Worm (Caenorhabditis elegans): ENCODE results near the gene Y54G2A.11.

The Y54G2A.11 gene

ce11 chrIV:2801004-2801403 is 29.4 kb upstream of the Y54G2A.11 start (continued):
- peak; percentile 49 for TF ChIP-seq duxl-1 (tag; optimal IDR thresholded peaks at IDR 0.05; ENCODE audit: poor library complexity)
- no peak for TF ChIP-seq zip-11 (GFP tag; IDR thresholded peaks at IDR 0.05)
- TF ChIP-seq aly-2 (tag; optimal IDR thresholded peaks at IDR 0.05), result no peak
- TF ChIP-seq lin-13 (GFP tag; optimal IDR thresholded peaks at IDR 0.05), result peak; percentile 70
- no peak for TF ChIP-seq nhr-25 (tag; optimal IDR thresholded peaks at IDR 0.05; ENCODE audit: borderline replicate concordance, insufficient read depth)
- TF ChIP-seq nhr-42 (GFP tag; IDR thresholded peaks at IDR 0.05), result no peak
- no peak for TF ChIP-seq nhr-76 (tag; optimal IDR thresholded peaks at IDR 0.05)
- peak; percentile 66; the same call in 1 of the 2 replicates for TF ChIP-seq ceh-44 (GFP tag; IDR thresholded peaks at IDR 0.05)
- no peak for TF ChIP-seq ceh-62 (tag; optimal IDR thresholded peaks at IDR 0.05)
- TF ChIP-seq daf-12 (tag; optimal IDR thresholded peaks at IDR 0.05), result no peak
- no peak for TF ChIP-seq nhr-237 (tag; optimal IDR thresholded peaks at IDR 0.05)
- peak; percentile 26 for TF ChIP-seq spr-1 (tag; optimal IDR thresholded peaks at IDR 0.05)
- TF ChIP-seq mxl-2 (GFP tag; conservative IDR thresholded peaks at IDR 0.05), result no peak
- no peak for TF ChIP-seq hif-1 (tag; optimal IDR thresholded peaks at IDR 0.05)
- TF ChIP-seq daf-16 (GFP tag; optimal IDR thresholded peaks at IDR 0.05), result peak in 1 of 2 experiments; percentile 56
- TF ChIP-seq daf-16 (tag; optimal IDR thresholded peaks at IDR 0.05), result peak; percentile 17
- TF ChIP-seq hlh-11 (tag; optimal IDR thresholded peaks at IDR 0.05), result peak; percentile 12
- no peak for TF ChIP-seq unc-130 (GFP tag; optimal IDR thresholded peaks at IDR 0.05)

- TF ChIP-seq gei-8 (GFP tag; optimal IDR thresholded peaks at IDR 0.05) (no peak), lin-38 (GFP tag; IDR thresholded peaks at IDR 0.05) (peak; percentile 36; the same call in 1 of the 2 replicates), aha-1 (tag) (peak; percentile 49)
Observed at ce11 chrIV:2799890-2800289, 28.3 kb upstream of the Y54G2A.11 start.

ce11 chrIV:2799389-2799788 is 27.8 kb upstream of the Y54G2A.11 start, which contains the start of gene Y54G2A.10:
Gene Y54G2A.10, plus strand, starts transcription at chrIV:2799689.
- TF ChIP-seq ama-1 (optimal IDR thresholded peaks at IDR 0.05) (no peak), attf-4 (tag; optimal IDR thresholded peaks at IDR 0.05) (no peak), lin-13 (GFP tag; optimal IDR thresholded peaks at IDR 0.05) (no peak), ZK546.5 (tag; optimal IDR thresholded peaks at IDR 0.05) (no peak), nhr-42 (GFP tag; IDR thresholded peaks at IDR 0.05) (no peak), ceh-20 (GFP tag; IDR thresholded peaks at IDR 0.05) (no peak), ctbp-1 (GFP tag; IDR thresholded peaks at IDR 0.05) (no peak), lin-39 (tag; optimal IDR thresholded peaks at IDR 0.05) (no peak)

- TF ChIP-seq aha-1 (tag) (no peak), ZK546.5 (tag; optimal IDR thresholded peaks at IDR 0.05) (no peak), dmd-6 (GFP tag; IDR thresholded peaks at IDR 0.05) (peak; percentile 52; the same call in 1 of the 2 replicates), hmg-1.1 (GFP tag; IDR thresholded peaks at IDR 0.05) (no peak), pha-4 (GFP tag; IDR thresholded peaks at IDR 0.05) (no peak), pha-4 (tag; optimal IDR thresholded peaks at IDR 0.05) (no peak), hlh-11 (tag; optimal IDR thresholded peaks at IDR 0.05) (peak; percentile 53), ztf-11 (tag; optimal IDR thresholded peaks at IDR 0.05) (no peak), dve-1 (tag; optimal IDR thresholded peaks at IDR 0.05; ENCODE audit: insufficient read depth) (peak; percentile 87), nhr-48 (tag; optimal IDR thresholded peaks at IDR 0.05) (no peak), ceh-28 (tag; optimal IDR thresholded peaks at IDR 0.05) (no peak), ceh-32 (tag; optimal IDR thresholded peaks at IDR 0.05; ENCODE audit: poor library complexity) (no peak), pqm-1 (tag; optimal IDR thresholded peaks at IDR 0.05) (peak; percentile 63), skn-1 (tag; optimal IDR thresholded peaks at IDR 0.05) (no peak), unc-62 (GFP tag; optimal IDR thresholded peaks at IDR 0.05 in 1 of 2) (peak in 1 of 2 experiments; percentile 38), unc-62 (tag; optimal IDR thresholded peaks at IDR 0.05) (no peak), mxl-2 (GFP tag; conservative IDR thresholded peaks at IDR 0.05) (no peak), Y5F2A.4 (GFP tag; optimal IDR thresholded peaks at IDR 0.05) (no peak), mxl-3 (GFP tag; optimal IDR thresholded peaks at IDR 0.05) (no peak), tra-1 (GFP tag; IDR thresholded peaks at IDR 0.05) (no peak), egl-43 (GFP tag; IDR thresholded peaks at IDR 0.05) (no peak), zfp-3 (GFP tag; conservative IDR thresholded peaks at IDR 0.05) (no peak), unc-130 (GFP tag; optimal IDR thresholded peaks at IDR 0.05) (no peak), lin-13 (GFP tag; optimal IDR thresholded peaks at IDR 0.05) (no peak), ceh-44 (GFP tag; IDR thresholded peaks at IDR 0.05) (no peak), nhr-28 (tag; optimal IDR thresholded peaks at IDR 0.05) (peak; percentile 35), nhr-25 (tag; optimal IDR thresholded peaks at IDR 0.05; ENCODE audit: borderline replicate concordance, insufficient read depth) (no peak), php-3 (GFP tag; IDR thresholded peaks at IDR 0.05) (peak; percentile 37; the same call in 1 of the 2 replicates)
Observed at ce11 chrIV:2798339-2798738, 26.7 kb upstream of the Y54G2A.11 start, which contains the start of gene Y54G2A.52. Gene Y54G2A.52, minus strand, starts transcription at chrIV:2798686.
